Worm (Caenorhabditis elegans) whole organism, L3 larva: ENCODE measurements around the gene pqm-1.

Experiments used
- ceh-28 ChIP-seq: fragments of 150-350 bp; optimal IDR thresholded peaks from 2 replicates; lab custom pipeline; 2014; ENCODE audit warnings: missing biosample characterization, missing genetic modification reagents, missing genetic modification characterization
- elt-2 ChIP-seq: sonication (generic microtip); optimal IDR thresholded peaks from 2 replicates; lab custom pipeline; 2016; ENCODE audit warnings: missing genetic modification reagents, mild to moderate bottlenecking, missing genetic modification characterization, missing compliant biosample characterization
- fkh-10 ChIP-seq: sonication (generic microtip); optimal IDR thresholded peaks from 2 replicates; lab custom pipeline; 2017; ENCODE audit warnings: missing biosample characterization, missing genetic modification reagents, missing genetic modification characterization
- fkh-2 ChIP-seq: fragments of 150-350 bp; optimal IDR thresholded peaks from 2 replicates; lab custom pipeline; 2014; ENCODE audit warnings: missing biosample characterization, missing genetic modification reagents, missing genetic modification characterization
- mml-1 ChIP-seq: fragments of 150-350 bp; sonication (generic microtip); optimal IDR thresholded peaks from 3 replicates; lab custom pipeline; 2014; ENCODE audit warnings: missing biosample characterization, missing genetic modification characterization
- nfya-1 ChIP-seq: sonication (generic microtip); optimal IDR thresholded peaks from 2 replicates; lab custom pipeline; 2017; ENCODE audit warnings: missing genetic modification characterization, mild to moderate bottlenecking, missing compliant biosample characterization, antibody characterized with exemption, moderate library complexity; ENCODE audit not compliant: insufficient read depth
- nhr-237 ChIP-seq: fragments of 150-350 bp; optimal IDR thresholded peaks from 2 replicates; lab custom pipeline; 2014; ENCODE audit warnings: missing biosample characterization, missing genetic modification characterization
- nhr-25 ChIP-seq: sonication (generic microtip); optimal IDR thresholded peaks from 2 replicates; lab custom pipeline; 2017; ENCODE audit warnings: missing biosample characterization, missing genetic modification characterization
- nhr-28 ChIP-seq: fragments of 150-350 bp; optimal IDR thresholded peaks from 2 replicates; lab custom pipeline; 2014; ENCODE audit warnings: missing biosample characterization, missing genetic modification characterization
- pha-4 ChIP-seq: fragments of 150-350 bp; optimal IDR thresholded peaks from 2 replicates; lab custom pipeline; 2014; ENCODE audit warnings: missing biosample characterization, missing genetic modification reagents, missing genetic modification characterization
- pqm-1 ChIP-seq: fragments of 150-350 bp; optimal IDR thresholded peaks from 2 replicates; lab custom pipeline; 2017; ENCODE audit warnings: missing biosample characterization, missing genetic modification characterization, inconsistent platforms
- snpc-4 ChIP-seq: fragments of 150-350 bp; optimal IDR thresholded peaks from 2 replicates; lab custom pipeline; 2014; ENCODE audit warnings: missing biosample characterization, missing genetic modification characterization
- unc-62 ChIP-seq: fragments of 150-350 bp; sonication (generic microtip); optimal IDR thresholded peaks from 4 replicates; lab custom pipeline; 2014; ENCODE audit warnings: missing biosample characterization, missing genetic modification reagents, missing genetic modification characterization

ce11 chrII:11153080-11153479 is 685 bp upstream of the pqm-1 start:
- TF ChIP-seq ceh-28 (tag; lab: Kevin White, UChicago) (no peak), nfya-1 (tag; lab: Kevin White, UChicago) (no peak), fkh-2 (tag; lab: Kevin White, UChicago) (no peak), snpc-4 (tag; lab: Kevin White, UChicago) (no peak), nhr-25 (tag; lab: Kevin White, UChicago) (no peak), nhr-237 (tag; lab: Kevin White, UChicago) (no peak), fkh-10 (GFP tag; lab: Kevin White, UChicago) (no peak), pha-4 (no peak), nhr-28 (tag; lab: Kevin White, UChicago) (no peak), elt-2 (tag; lab: Kevin White, UChicago) (peak; percentile 83), pqm-1 (tag; lab: Kevin White, UChicago) (no peak), mml-1 (no peak), unc-62 (no peak)
